Worm (Caenorhabditis elegans) whole organism, midembryonic: ENCODE measurements around the gene str-28.

Experiments
- T22C8.4 ChIP-seq: fragments of 200-800 bp; sonication (Bioruptor generic); IDR thresholded peaks from 2 replicates; pipeline ENCODE4 v1.3.6; 2022; ENCODE audit warnings: missing genetic modification characterization, missing compliant biosample characterization
- cog-1 ChIP-seq: sonication (generic microtip); optimal IDR thresholded peaks from 2 replicates; lab custom pipeline; 2016; ENCODE audit warnings: missing genetic modification characterization, missing compliant biosample characterization
- med-1 ChIP-seq: sonication (generic microtip); optimal IDR thresholded peaks from 2 replicates; lab custom pipeline; 2017; ENCODE audit warnings: missing genetic modification characterization, mild to moderate bottlenecking, missing compliant biosample characterization, antibody characterized with exemption, missing genetic modification reagents; ENCODE audit not compliant: insufficient read depth
- ref-1 ChIP-seq: fragments of 200-800 bp; sonication (Bioruptor generic); conservative IDR thresholded peaks from 2 replicates; pipeline ENCODE4 v1.3.6; 2022; ENCODE audit warnings: missing genetic modification reagents, missing genetic modification characterization, missing compliant biosample characterization
- tab-1 ChIP-seq: fragments of 200-800 bp; sonication (Bioruptor generic); IDR thresholded peaks from 2 replicates; pipeline ENCODE4 v1.3.6; 2022; ENCODE audit warnings: missing genetic modification characterization, missing compliant biosample characterization

DNA sequence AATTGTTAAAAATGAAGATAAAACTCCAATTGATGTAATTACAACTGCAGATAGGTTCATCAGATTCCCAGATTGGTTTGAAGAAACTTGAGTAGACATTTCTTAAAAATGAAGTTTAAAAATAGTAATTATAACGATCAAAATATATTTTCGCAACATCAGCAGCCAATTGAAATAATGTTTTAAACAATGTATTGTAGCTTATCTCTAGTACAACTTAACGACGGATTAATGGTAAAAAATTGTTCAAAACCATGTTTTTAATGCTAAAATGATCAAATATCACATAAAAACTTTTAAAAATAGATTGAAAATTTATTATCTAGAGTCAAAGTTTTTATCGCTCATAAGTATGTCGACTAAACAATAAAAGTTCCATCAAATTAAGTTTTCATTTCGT is 22.5 kb upstream of the str-28 start, which contains the start of gene srbc-11:
- TF ChIP-seq T22C8.4 (GFP tag; lab: Robert Waterston, UW) (no peak), cog-1 (tag; lab: Kevin White, UChicago) (no peak), ref-1 (GFP tag; lab: Robert Waterston, UW) (no peak), tab-1 (GFP tag; lab: Robert Waterston, UW) (no peak), med-1 (no peak)
